Worm (Caenorhabditis elegans): Measurements from ENCODE around the gene glt-4.

DNA sequence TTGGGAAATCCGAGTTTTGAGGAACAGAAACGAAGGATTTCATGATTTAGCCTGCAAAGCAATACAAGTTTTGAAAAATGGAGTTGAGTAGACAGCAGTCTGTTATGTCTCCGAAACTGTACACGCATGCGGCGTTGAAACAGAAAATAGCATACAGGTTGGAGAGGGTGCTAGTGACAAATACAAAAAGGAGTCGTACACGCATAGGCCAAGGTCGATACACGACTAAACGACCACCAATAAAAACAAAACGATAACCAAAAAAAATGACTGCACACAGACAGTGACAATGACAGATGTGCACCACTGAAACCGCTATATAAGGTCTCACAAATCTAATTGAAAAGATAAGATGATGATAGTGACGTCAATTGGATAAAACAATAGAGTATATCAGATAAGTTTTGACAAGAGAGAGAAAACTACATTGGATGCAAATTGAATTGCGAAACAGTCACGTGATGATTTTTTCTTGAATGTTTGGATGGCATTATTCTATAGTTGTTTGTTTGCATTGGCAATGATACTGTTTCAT is 45.7 kb downstream of the glt-4 start, which contains the start of gene fah-1:
- no peak for TF ChIP-seq C34B4.2 (tag; optimal IDR thresholded peaks at IDR 0.05)
- TF ChIP-seq C16A3.4 (tag; optimal IDR thresholded peaks at IDR 0.05), result no peak
- TF ChIP-seq fkh-8 (tag; optimal IDR thresholded peaks at IDR 0.05), result no peak
- no peak for TF ChIP-seq ztf-11 (tag; optimal IDR thresholded peaks at IDR 0.05)
- no peak for TF ChIP-seq nhr-12 (tag; optimal IDR thresholded peaks at IDR 0.05)
- no peak for TF ChIP-seq snpc-4 (tag; optimal IDR thresholded peaks at IDR 0.05)
- TF ChIP-seq lin-13 (GFP tag; optimal IDR thresholded peaks at IDR 0.05), result no peak
- TF ChIP-seq rnt-1 (tag; optimal IDR thresholded peaks at IDR 0.05), result no peak
- peak in 1 of 3 experiments; percentile 16 for TF ChIP-seq dpl-1 (GFP tag; optimal IDR thresholded peaks at IDR 0.05)
- no peak for TF ChIP-seq pqm-1 (tag; optimal IDR thresholded peaks at IDR 0.05)
- no peak for TF ChIP-seq unc-62 (GFP tag; optimal IDR thresholded peaks at IDR 0.05)
- no peak for TF ChIP-seq hlh-4 (tag; optimal IDR thresholded peaks at IDR 0.05)
- peak; percentile 43 for TF ChIP-seq elt-2 (tag; optimal IDR thresholded peaks at IDR 0.05)
- peak; percentile 37 for TF ChIP-seq blmp-1 (tag; optimal IDR thresholded peaks at IDR 0.05)

All from whole organism, L1 larva.